Fruit fly (Drosophila melanogaster) Kc167 (cell line): ENCODE data around the gene CG17105.

Source experiments
- Myc ChIP-seq: fragments of >200 bp; optimal IDR thresholded peaks from 2 replicates; lab custom pipeline; 2017; ENCODE audit warnings: missing external identifiers
- h ChIP-seq: fragments of >200 bp; optimal IDR thresholded peaks from 3 replicates; lab custom pipeline; 2018; ENCODE audit warnings: missing external identifiers
- insv ChIP-seq: fragments of >200 bp; optimal IDR thresholded peaks from 3 replicates; lab custom pipeline; 2018; ENCODE audit warnings: missing external identifiers

DNA sequence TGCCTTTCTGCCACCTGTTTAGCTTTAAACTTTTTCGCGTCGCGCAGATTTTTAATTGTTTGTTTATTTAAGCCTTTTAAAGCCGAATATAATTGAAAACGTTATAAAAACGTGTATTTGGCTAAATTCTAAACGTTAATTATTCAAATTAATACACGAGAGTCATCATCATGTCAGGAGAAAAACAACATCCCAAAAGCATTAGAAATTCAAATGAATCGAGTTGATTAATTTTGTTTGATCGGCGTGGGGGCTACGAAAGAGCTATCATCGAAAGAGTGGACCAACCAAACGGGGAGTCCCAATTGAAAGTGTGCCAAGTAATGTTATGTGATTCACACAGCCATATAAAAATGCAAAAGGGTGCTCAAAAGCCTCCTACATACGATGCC lies 7.0 kb downstream of the CG17105 start:
- TF ChIP-seq h (lab: Kevin White, UChicago): no peak
- no peak for TF ChIP-seq Myc (lab: Kevin White, UChicago)
- TF ChIP-seq insv (lab: Kevin White, UChicago): no peak
